Fruit fly (Drosophila melanogaster) whole organism, embryonic: Measurements from ENCODE around the gene Mon1.
A peak's percentile ranks its signal among the peaks of the same experiment; 100 is the strongest.

ENCODE experiments used
- Asciz ChIP-seq: fragments of 200-800 bp; sonication (Bioruptor generic); optimal IDR thresholded peaks from 2 replicates; lab custom pipeline; 2017; ENCODE audit warnings: missing biosample characterization, mild to moderate bottlenecking, missing genetic modification characterization, missing genetic modification reagents
- Awh ChIP-seq: fragments of 200-800 bp; sonication (Bioruptor generic); IDR thresholded peaks from 2 replicates; pipeline ENCODE4, ENCODE4 v1.3.6; 2022; ENCODE audit warnings: missing biosample characterization, missing genetic modification characterization
- Bteb2 ChIP-seq: fragments of 200-800 bp; sonication (Bioruptor generic); optimal IDR thresholded peaks from 2 replicates; lab custom pipeline; 2016; ENCODE audit warnings: missing biosample characterization, missing genetic modification characterization
- CG11085 ChIP-seq: fragments of 200-800 bp; sonication (Bioruptor generic); IDR thresholded peaks from 2 replicates; pipeline ENCODE4 v1.3.6; 2022; ENCODE audit warnings: missing biosample characterization, missing genetic modification characterization
- CG11504 ChIP-seq: fragments of 200-800 bp; sonication (Bioruptor generic); optimal IDR thresholded peaks from 3 replicates; lab custom pipeline; 2019; ENCODE audit warnings: missing biosample characterization, mild to moderate bottlenecking, missing genetic modification characterization, moderate library complexity
- CG11696 ChIP-seq: fragments of 200-800 bp; sonication (Bioruptor generic); IDR thresholded peaks from 2 replicates; pipeline ENCODE4 v1.3.6; 2022; ENCODE audit warnings: missing biosample characterization, missing genetic modification characterization
- CG12071 ChIP-seq: fragments of 200-800 bp; sonication (Bioruptor generic); optimal IDR thresholded peaks from 3 replicates; lab custom pipeline; 2018; ENCODE audit warnings: missing biosample characterization, mild to moderate bottlenecking, missing genetic modification characterization
- CG12219 ChIP-seq: fragments of 200-800 bp; sonication (Bioruptor generic); optimal IDR thresholded peaks from 3 replicates; lab custom pipeline; 2018; ENCODE audit warnings: missing biosample characterization, mild to moderate bottlenecking, missing genetic modification characterization
- CG14860 ChIP-seq: fragments of 200-800 bp; sonication (Bioruptor generic); IDR thresholded peaks from 3 replicates; pipeline ENCODE4 v1.3.6; 2022; ENCODE audit warnings: missing biosample characterization, missing genetic modification characterization; ENCODE audit not compliant: partially characterized antibody
- CG15514 ChIP-seq: fragments of 200-800 bp; sonication (Bioruptor generic); optimal IDR thresholded peaks from 3 replicates; lab custom pipeline; 2017; ENCODE audit warnings: missing biosample characterization, missing genetic modification characterization, mild to moderate bottlenecking, moderate library complexity, missing genetic modification reagents
- CG32532 ChIP-seq: fragments of 200-800 bp; sonication (Bioruptor generic); IDR thresholded peaks from 2 replicates; pipeline ENCODE4 v1.3.6; 2022; ENCODE audit warnings: missing biosample characterization, missing genetic modification characterization
- CG3407 ChIP-seq: fragments of 200-800 bp; sonication (Bioruptor generic); optimal IDR thresholded peaks from 2 replicates; lab custom pipeline; 2018; ENCODE audit warnings: missing biosample characterization, mild to moderate bottlenecking, missing genetic modification characterization
- CG42726 ChIP-seq: fragments of 200-800 bp; sonication (Bioruptor generic); IDR thresholded peaks from 2 replicates; pipeline ENCODE4 v1.3.6; 2022; ENCODE audit warnings: missing biosample characterization, missing genetic modification characterization; ENCODE audit not compliant: partially characterized antibody
- CG5245 ChIP-seq: fragments of 200-800 bp; sonication (Bioruptor generic); optimal IDR thresholded peaks from 3 replicates; lab custom pipeline; 2016; ENCODE audit warnings: missing biosample characterization, missing genetic modification characterization
- CG6175 ChIP-seq: fragments of 200-800 bp; sonication (Bioruptor generic); IDR thresholded peaks from 3 replicates; pipeline ENCODE4 v1.3.6; 2022; ENCODE audit warnings: missing biosample characterization, missing genetic modification characterization
- Deaf1 ChIP-seq: fragments of 200-800 bp; optimal IDR thresholded peaks from 3 replicates; lab custom pipeline; 2019; ENCODE audit warnings: missing biosample characterization, mild to moderate bottlenecking, missing genetic modification characterization, moderate library complexity
- Dfd ChIP-seq, 2 experiments: fragments of >200 bp; optimal IDR thresholded peaks; 2 replicates each; lab custom pipeline; 2017; ENCODE audit warnings: missing biosample characterization in 2 of 2, missing genetic modification characterization in 2 of 2
- E2f2 ChIP-seq: fragments of 200-800 bp; sonication (Bioruptor generic); IDR thresholded peaks from 2 replicates; pipeline ENCODE4 v1.3.6; 2022; ENCODE audit warnings: missing biosample characterization, missing genetic modification characterization
- H15 ChIP-seq: fragments of 200-800 bp; sonication (Bioruptor generic); IDR thresholded peaks from 3 replicates; pipeline ENCODE4 v1.3.6; 2022; ENCODE audit warnings: missing biosample characterization, missing genetic modification characterization
- HLH3B ChIP-seq: fragments of 200-800 bp; sonication (Bioruptor generic); IDR thresholded peaks from 2 replicates; pipeline ENCODE4 v1.3.6; 2022; ENCODE audit warnings: missing biosample characterization, missing genetic modification characterization
- Hr3 ChIP-seq: fragments of 200-800 bp; sonication (Bioruptor generic); optimal IDR thresholded peaks from 3 replicates; lab custom pipeline; 2016; ENCODE audit warnings: missing biosample characterization, missing genetic modification characterization
- Hr39 ChIP-seq: fragments of >200 bp; optimal IDR thresholded peaks from 2 replicates; lab custom pipeline; 2017
- Hr78 ChIP-seq, 2 experiments: fragments of 200-800 bp in 1 of 2; fragments of >200 bp in 1 of 2; sonication (Bioruptor generic) in 1 of 2; optimal IDR thresholded peaks; 2 replicates each; lab custom pipeline; 2017 to 2019; ENCODE audit warnings: missing biosample characterization in 2 of 2, missing genetic modification characterization in 2 of 2, mild to moderate bottlenecking in 1 of 2, moderate library complexity in 1 of 2
- Med ChIP-seq: fragments of 200-800 bp; sonication (Bioruptor generic); peaks from one replicate; lab custom pipeline; 2016; ENCODE audit warnings: missing biosample characterization, missing genetic modification characterization, mild to moderate bottlenecking, inconsistent platforms, moderate library complexity
- NFAT ChIP-seq: fragments of 200-800 bp; sonication (Bioruptor generic); IDR thresholded peaks from 2 replicates; pipeline ENCODE4 v1.3.6; 2022; ENCODE audit warnings: missing biosample characterization, missing genetic modification characterization
- Sox100B ChIP-seq: fragments of 200-800 bp; sonication (Bioruptor generic); optimal IDR thresholded peaks from 3 replicates; lab custom pipeline; 2018; ENCODE audit warnings: missing biosample characterization, mild to moderate bottlenecking, missing genetic modification characterization
- ac ChIP-seq: fragments of 200-800 bp; sonication (Bioruptor generic); optimal IDR thresholded peaks from 3 replicates; lab custom pipeline; 2017; ENCODE audit warnings: missing biosample characterization, mild to moderate bottlenecking, missing genetic modification characterization
- da ChIP-seq: fragments of 200-800 bp; sonication (Bioruptor generic); optimal IDR thresholded peaks from 2 replicates; lab custom pipeline; 2016; ENCODE audit warnings: missing biosample characterization, missing genetic modification characterization
- dysf ChIP-seq: fragments of 200-800 bp; sonication (Bioruptor generic); IDR thresholded peaks from 3 replicates; pipeline ENCODE4 v1.3.6; 2022; ENCODE audit warnings: missing biosample characterization, missing genetic modification characterization
- grn ChIP-seq: fragments of 200-800 bp; sonication (Bioruptor generic); optimal IDR thresholded peaks from 3 replicates; lab custom pipeline; 2017; ENCODE audit warnings: missing biosample characterization, missing genetic modification characterization
- ind ChIP-seq: fragments of 200-800 bp; sonication (Bioruptor generic); optimal IDR thresholded peaks from 3 replicates; lab custom pipeline; 2016; ENCODE audit warnings: missing biosample characterization, missing genetic modification characterization
- jumu ChIP-seq: fragments of 200-800 bp; sonication (Bioruptor generic); optimal IDR thresholded peaks from 3 replicates; lab custom pipeline; 2016; ENCODE audit warnings: missing biosample characterization, missing genetic modification characterization
- lilli ChIP-seq: fragments of 200-800 bp; sonication (Bioruptor generic); optimal IDR thresholded peaks from 3 replicates; lab custom pipeline; 2016; ENCODE audit warnings: missing biosample characterization, missing genetic modification characterization
- lola ChIP-seq, 3 experiments: fragments of >200 bp in 2 of 3; fragments of 200-800 bp in 1 of 3; sonication (Bioruptor generic) in 1 of 3; optimal IDR thresholded peaks; 2 replicates each; lab custom pipeline; 2017 to 2019; ENCODE audit warnings: missing biosample characterization in 3 of 3, missing genetic modification characterization in 3 of 3, mild to moderate bottlenecking in 1 of 3, moderate library complexity in 1 of 3
- maf-S ChIP-seq: fragments of 200-800 bp; sonication (Bioruptor generic); optimal IDR thresholded peaks from 2 replicates; lab custom pipeline; 2016; ENCODE audit warnings: missing biosample characterization, missing genetic modification characterization
- mirr ChIP-seq: fragments of 200-800 bp; sonication (Bioruptor generic); optimal IDR thresholded peaks from 3 replicates; lab custom pipeline; 2018; ENCODE audit warnings: missing biosample characterization, mild to moderate bottlenecking, missing genetic modification characterization
- nerfin-1 ChIP-seq: fragments of 200-800 bp; sonication (Bioruptor generic); optimal IDR thresholded peaks from 3 replicates; lab custom pipeline; 2019; ENCODE audit warnings: missing biosample characterization, mild to moderate bottlenecking, missing genetic modification characterization, moderate library complexity
- nerfin-2 ChIP-seq: fragments of 200-800 bp; sonication (Bioruptor generic); IDR thresholded peaks from 2 replicates; pipeline ENCODE4 v1.3.6; 2022; ENCODE audit warnings: missing biosample characterization, missing genetic modification characterization; ENCODE audit not compliant: partially characterized antibody
- onecut ChIP-seq: fragments of 200-800 bp; sonication (Bioruptor generic); IDR thresholded peaks from 2 replicates; pipeline ENCODE4 v1.3.6; 2022; ENCODE audit warnings: missing biosample characterization, missing genetic modification characterization
- p53 ChIP-seq: fragments of 200-800 bp; sonication (Bioruptor generic); optimal IDR thresholded peaks from 2 replicates; lab custom pipeline; 2016; ENCODE audit warnings: missing biosample characterization, missing genetic modification characterization
- pan ChIP-seq, 4 experiments: fragments of >200 bp in 3 of 4; fragments of 200-800 bp in 1 of 4; sonication (Bioruptor generic) in 1 of 4; optimal IDR thresholded peaks in 3 of 4; IDR thresholded peaks in 1 of 4; 2 replicates each; pipeline versions ENCODE4 v1.3.6 to Lab custom; 2017 to 2022; ENCODE audit warnings: missing biosample characterization in 2 of 4, missing genetic modification characterization in 2 of 4, mixed read lengths in 1 of 4
- peb ChIP-seq: fragments of 200-800 bp; sonication (Bioruptor generic); IDR thresholded peaks from 2 replicates; pipeline ENCODE4 v1.3.6; 2022; ENCODE audit warnings: missing biosample characterization, missing genetic modification characterization
- pnt ChIP-seq: fragments of 200-800 bp; sonication (Bioruptor generic); optimal IDR thresholded peaks from 3 replicates; lab custom pipeline; 2016; ENCODE audit warnings: missing biosample characterization, missing genetic modification characterization
- psq ChIP-seq: fragments of 200-800 bp; sonication (Bioruptor generic); optimal IDR thresholded peaks from 2 replicates; lab custom pipeline; 2017; ENCODE audit warnings: missing biosample characterization, missing genetic modification characterization
- pum ChIP-seq: fragments of 200-800 bp; sonication (Bioruptor generic); optimal IDR thresholded peaks from 2 replicates; lab custom pipeline; 2016; ENCODE audit warnings: missing biosample characterization, missing genetic modification characterization
- sc ChIP-seq, 3 experiments: fragments of >200 bp in 2 of 3; fragments of 200-800 bp in 1 of 3; sonication (Bioruptor generic) in 1 of 3; optimal IDR thresholded peaks; 2 replicates in 2 of 3; 3 replicates in 1 of 3; lab custom pipeline; 2017; ENCODE audit warnings: mild to moderate bottlenecking in 1 of 3, missing biosample characterization in 1 of 3, missing genetic modification characterization in 1 of 3, missing genetic modification reagents in 1 of 3
- schlank ChIP-seq: fragments of 200-800 bp; sonication (Bioruptor generic); optimal IDR thresholded peaks from 2 replicates; lab custom pipeline; 2018; ENCODE audit warnings: missing biosample characterization, mild to moderate bottlenecking, missing genetic modification characterization
- sisA ChIP-seq: fragments of 200-800 bp; sonication (Bioruptor generic); IDR thresholded peaks from 2 replicates; pipeline ENCODE4 v1.3.6; 2022; ENCODE audit warnings: missing biosample characterization, missing genetic modification characterization
- tap ChIP-seq: fragments of 200-800 bp; optimal IDR thresholded peaks from 3 replicates; lab custom pipeline; 2019; ENCODE audit warnings: missing biosample characterization, mild to moderate bottlenecking, missing genetic modification characterization, moderate library complexity
- zfh2 ChIP-seq: fragments of 200-800 bp; sonication (Bioruptor generic); optimal IDR thresholded peaks from 2 replicates; lab custom pipeline; 2016; ENCODE audit warnings: missing biosample characterization, missing genetic modification characterization

Gene Mon1

dm6 chr2L:4810044-4810609 lies 40.3 kb upstream of the Mon1 start (continued):
- TF ChIP-seq nerfin-2 (no peak), CG6175 (no peak), CG14860 (GFP tag; lab: Robert Waterston, UW) (peak; percentile 39; the same call in 1 of the 3 replicates), schlank (tag; lab: Kevin White, UChicago) (no peak), CG5245 (no peak), Bteb2 (peak; percentile 21), sisA (GFP tag; lab: Robert Waterston, UW) (no peak), CG11504 (peak; percentile 75), sc (optimal IDR thresholded peaks at IDR 0.05; lab: Kevin White, UChicago) (no peak), sc (GFP tag; optimal IDR thresholded peaks at IDR 0.05; lab: Kevin White, UChicago) (no peak), CG3407 (GFP tag; lab: Kevin White, UChicago) (no peak), NFAT (no peak), peb (GFP tag; lab: Robert Waterston, UW) (no peak), grn (GFP tag; lab: Kevin White, UChicago) (no peak), Awh (no peak), CG11696 (no peak), Hr78 (GFP tag; optimal IDR thresholded peaks at IDR 0.05; lab: Kevin White, UChicago) (no peak), Asciz (GFP tag; lab: Kevin White, UChicago) (no peak), Dfd (GFP tag; optimal IDR thresholded peaks at IDR 0.05; lab: Kevin White, UChicago) (no peak), Hr39 (lab: Kevin White, UChicago) (no peak), Sox100B (GFP tag; lab: Kevin White, UChicago) (no peak), nerfin-1 (tag; lab: Kevin White, UChicago) (peak; percentile 55), Med (peak; percentile 90), psq (no peak), CG12219 (GFP tag; lab: Kevin White, UChicago) (no peak), mirr (GFP tag; lab: Kevin White, UChicago) (peak; percentile 60), onecut (GFP tag; lab: Robert Waterston, UW) (no peak; the same call in 1 of the 2 replicates), pnt (GFP tag; lab: Kevin White, UChicago) (no peak), Deaf1 (peak; percentile 54), pan (optimal IDR thresholded peaks at IDR 0.05; lab: Kevin White, UChicago) (no peak), pan (GFP tag; optimal IDR thresholded peaks at IDR 0.05 in 1 of 2, IDR thresholded peaks at IDR 0.05 in 1 of 2) (no peak), H15 (GFP tag; lab: Robert Waterston, UW) (no peak), CG42726 (GFP tag; lab: Robert Waterston, UW) (peak; percentile 74), zfh2 (GFP tag; lab: Kevin White, UChicago) (peak; percentile 12), CG12071 (GFP tag; lab: Kevin White, UChicago) (no peak), CG32532 (peak; percentile 41; the same call in 1 of the 2 replicates), Hr3 (no peak), E2f2 (GFP tag; lab: Robert Waterston, UW) (peak; percentile 54), tap (tag; lab: Kevin White, UChicago) (peak; percentile 25), da (GFP tag; lab: Kevin White, UChicago) (no peak), pum (GFP tag; lab: Kevin White, UChicago) (no peak), dysf (peak; percentile 49; the same call in 1 of the 3 replicates), ac (GFP tag; lab: Kevin White, UChicago) (no peak), CG15514 (GFP tag; lab: Kevin White, UChicago) (peak; percentile 48), lilli (GFP tag; lab: Kevin White, UChicago) (peak; percentile 30), lola (GFP tag; optimal IDR thresholded peaks at IDR 0.05; lab: Kevin White, UChicago) (no peak), p53 (GFP tag; lab: Kevin White, UChicago) (no peak), jumu (peak; percentile 1), ind (GFP tag; lab: Kevin White, UChicago) (no peak), CG11085 (GFP tag; lab: Robert Waterston, UW) (no peak; the same call in 1 of the 2 replicates), maf-S (GFP tag; lab: Kevin White, UChicago) (no peak), HLH3B (GFP tag; lab: Robert Waterston, UW) (no peak)
